Worm (Caenorhabditis elegans) whole organism, L4/young adult: ENCODE results near the gene dgk-5.

Experiments
- W03F9.2 ChIP-seq: fragments of 150-350 bp; optimal IDR thresholded peaks from 2 replicates; lab custom pipeline; 2014; ENCODE audit warnings: missing biosample characterization, missing genetic modification characterization
- dao-5 ChIP-seq: sonication (generic microtip); optimal IDR thresholded peaks from 2 replicates; lab custom pipeline; 2016; ENCODE audit warnings: missing genotype, missing genetic modification characterization, moderate library complexity, missing compliant biosample characterization
- him-1 ChIP-seq: sonication (generic microtip); optimal IDR thresholded peaks from 2 replicates; lab custom pipeline; 2016; ENCODE audit warnings: missing genotype, missing genetic modification reagents, missing genetic modification characterization, missing compliant biosample characterization

DNA sequence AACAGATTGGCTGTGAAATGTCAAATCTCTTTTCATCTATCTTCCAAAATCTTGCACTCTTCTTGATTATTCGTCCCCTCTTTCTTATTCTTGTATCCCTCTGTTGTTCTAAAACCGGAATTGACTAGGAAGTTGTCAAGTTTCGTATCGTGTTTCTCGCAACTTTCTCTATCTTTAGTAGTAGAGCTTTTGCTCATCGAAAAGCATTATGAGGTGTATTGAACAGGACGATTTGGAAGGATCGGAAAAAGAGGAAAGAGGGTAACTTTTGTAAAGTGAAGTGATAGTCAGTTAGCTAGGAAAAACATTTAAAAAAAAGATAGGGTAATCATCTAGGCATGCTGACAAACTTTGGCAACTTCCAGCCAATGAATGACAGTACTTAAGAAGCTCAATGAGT is 25.6 kb upstream of the dgk-5 start:
- TF ChIP-seq him-1 (tag; lab: Kevin White, UChicago) (no peak), dao-5 (tag; lab: Kevin White, UChicago) (no peak), W03F9.2 (tag; lab: Kevin White, UChicago) (no peak)
